Fruit fly (Drosophila melanogaster) whole organism, embryonic: ENCODE data around the gene Ca-Ma2d.

Source experiments
- Antp ChIP-seq: fragments of 200-800 bp; sonication (Bioruptor generic); optimal IDR thresholded peaks from 3 replicates; lab custom pipeline; 2016; ENCODE audit warnings: missing biosample characterization, missing genetic modification characterization
- CG10979 ChIP-seq: fragments of 200-800 bp; sonication (Bioruptor generic); optimal IDR thresholded peaks from 2 replicates; lab custom pipeline; 2018; ENCODE audit warnings: missing biosample characterization, mild to moderate bottlenecking, missing genetic modification characterization, moderate library complexity
- CG11085 ChIP-seq: fragments of 200-800 bp; sonication (Bioruptor generic); IDR thresholded peaks from 2 replicates; pipeline ENCODE4 v1.3.6; 2022; ENCODE audit warnings: missing biosample characterization, missing genetic modification characterization
- CG14441 ChIP-seq: fragments of 200-800 bp; sonication (Bioruptor generic); IDR thresholded peaks from 2 replicates; pipeline ENCODE4 v1.3.6; 2022; ENCODE audit warnings: missing biosample characterization, missing genetic modification characterization
- CG15269 ChIP-seq: fragments of 200-800 bp; sonication (Bioruptor generic); optimal IDR thresholded peaks from 2 replicates; lab custom pipeline; 2018; ENCODE audit warnings: missing biosample characterization, mild to moderate bottlenecking, missing genetic modification characterization, moderate library complexity
- CG16815 ChIP-seq: fragments of 200-800 bp; sonication (Bioruptor generic); optimal IDR thresholded peaks from 3 replicates; lab custom pipeline; 2017; ENCODE audit warnings: missing biosample characterization, mild to moderate bottlenecking, missing genetic modification characterization
- CG17568 ChIP-seq: fragments of 200-800 bp; sonication (Bioruptor generic); optimal IDR thresholded peaks from 2 replicates; lab custom pipeline; 2018; ENCODE audit warnings: missing biosample characterization, mild to moderate bottlenecking, missing genetic modification characterization, moderate library complexity
- CG17802 ChIP-seq: fragments of 200-800 bp; sonication (Bioruptor generic); optimal IDR thresholded peaks from 2 replicates; lab custom pipeline; 2018; ENCODE audit warnings: missing biosample characterization, mild to moderate bottlenecking, missing genetic modification characterization, moderate library complexity
- CG18262 ChIP-seq: fragments of 200-800 bp; optimal IDR thresholded peaks from 3 replicates; lab custom pipeline; 2019; ENCODE audit warnings: missing biosample characterization, mild to moderate bottlenecking, missing genetic modification characterization, moderate library complexity
- CG18476 ChIP-seq: fragments of 200-800 bp; sonication (Bioruptor generic); optimal IDR thresholded peaks from 2 replicates; lab custom pipeline; 2016; ENCODE audit warnings: missing biosample characterization, mild to moderate bottlenecking, missing genetic modification characterization
- CG2199 ChIP-seq: fragments of 200-800 bp; sonication (Bioruptor generic); IDR thresholded peaks from 3 replicates; pipeline ENCODE4 v1.3.6; 2022; ENCODE audit warnings: missing biosample characterization, missing genetic modification characterization
- CG30403 ChIP-seq: fragments of 200-800 bp; sonication (Bioruptor generic); optimal IDR thresholded peaks from 3 replicates; lab custom pipeline; 2016; ENCODE audit warnings: missing biosample characterization, missing genetic modification characterization
- CG34224 ChIP-seq: fragments of 200-800 bp; sonication (Bioruptor generic); IDR thresholded peaks from 3 replicates; pipeline ENCODE4 v1.3.6; 2022; ENCODE audit warnings: missing biosample characterization, missing genetic modification characterization; ENCODE audit not compliant: partially characterized antibody
- CG3838 ChIP-seq: fragments of 200-800 bp; sonication (Bioruptor generic); optimal IDR thresholded peaks from 3 replicates; lab custom pipeline; 2016; ENCODE audit warnings: missing biosample characterization, missing genetic modification characterization
- CG4282 ChIP-seq: fragments of 200-800 bp; sonication (Bioruptor generic); optimal IDR thresholded peaks from 2 replicates; lab custom pipeline; 2016; ENCODE audit warnings: missing biosample characterization, missing genetic modification characterization
- CG6175 ChIP-seq: fragments of 200-800 bp; sonication (Bioruptor generic); IDR thresholded peaks from 3 replicates; pipeline ENCODE4 v1.3.6; 2022; ENCODE audit warnings: missing biosample characterization, missing genetic modification characterization
- CG6254 ChIP-seq: fragments of 200-800 bp; sonication (Bioruptor generic); optimal IDR thresholded peaks from 3 replicates; lab custom pipeline; 2017; ENCODE audit warnings: mild to moderate bottlenecking, missing biosample characterization, missing genetic modification reagents, missing genetic modification characterization
- CG9797 ChIP-seq: fragments of 200-800 bp; sonication (Bioruptor generic); optimal IDR thresholded peaks from 3 replicates; lab custom pipeline; 2018; ENCODE audit warnings: missing biosample characterization, mild to moderate bottlenecking, missing genetic modification characterization
- Camta ChIP-seq: fragments of 200-800 bp; sonication (Bioruptor generic); optimal IDR thresholded peaks from 2 replicates; lab custom pipeline; 2016; ENCODE audit warnings: missing biosample characterization, missing genetic modification characterization
- D19A ChIP-seq: fragments of 200-800 bp; optimal IDR thresholded peaks from 3 replicates; lab custom pipeline; 2019; ENCODE audit warnings: missing biosample characterization, mild to moderate bottlenecking, missing genetic modification characterization, moderate library complexity
- Deaf1 ChIP-seq: fragments of 200-800 bp; optimal IDR thresholded peaks from 3 replicates; lab custom pipeline; 2019; ENCODE audit warnings: missing biosample characterization, mild to moderate bottlenecking, missing genetic modification characterization, moderate library complexity
- Dek ChIP-seq: fragments of 200-800 bp; sonication (Bioruptor generic); optimal IDR thresholded peaks from 3 replicates; lab custom pipeline; 2019; ENCODE audit warnings: missing biosample characterization, mild to moderate bottlenecking, missing genetic modification characterization, moderate library complexity
- Dfd ChIP-seq, 2 experiments: fragments of >200 bp; optimal IDR thresholded peaks; 2 replicates each; lab custom pipeline; 2017; ENCODE audit warnings: missing biosample characterization in 2 of 2, missing genetic modification characterization in 2 of 2
- HmgD ChIP-seq: fragments of 200-800 bp; sonication (Bioruptor generic); optimal IDR thresholded peaks from 3 replicates; lab custom pipeline; 2016; ENCODE audit warnings: missing biosample characterization, missing genetic modification characterization
- Rx ChIP-seq: fragments of 200-800 bp; sonication (Bioruptor generic); IDR thresholded peaks from 2 replicates; pipeline ENCODE4 v1.3.6; 2022; ENCODE audit warnings: missing biosample characterization, missing genetic modification characterization
- Taf1 ChIP-seq: fragments of 200-800 bp; sonication (Bioruptor generic); IDR thresholded peaks from 2 replicates; pipeline ENCODE4 v1.3.6; 2022; ENCODE audit warnings: missing biosample characterization, missing genetic modification characterization
- cad ChIP-seq: fragments of >200 bp; optimal IDR thresholded peaks from 2 replicates; lab custom pipeline; 2017; ENCODE audit warnings: missing biosample characterization, missing genetic modification characterization
- crp ChIP-seq, 2 experiments: fragments of 200-800 bp; sonication (Bioruptor generic); optimal IDR thresholded peaks; 2 replicates in 1 of 2; 3 replicates in 1 of 2; lab custom pipeline; 2017; ENCODE audit warnings: missing biosample characterization in 2 of 2, missing genetic modification characterization in 2 of 2, mild to moderate bottlenecking in 1 of 2, moderate library complexity in 1 of 2
- dm ChIP-seq: fragments of 200-800 bp; sonication (Bioruptor generic); optimal IDR thresholded peaks from 3 replicates; lab custom pipeline; 2016; ENCODE audit warnings: missing biosample characterization, missing genetic modification characterization
- ewg ChIP-seq: fragments of 200-800 bp; sonication (Bioruptor generic); optimal IDR thresholded peaks from 3 replicates; lab custom pipeline; 2017; ENCODE audit warnings: mild to moderate bottlenecking, missing biosample characterization, missing genetic modification reagents, missing genetic modification characterization
- eyg ChIP-seq: fragments of 200-800 bp; sonication (Bioruptor generic); optimal IDR thresholded peaks from 3 replicates; lab custom pipeline; 2016; ENCODE audit warnings: missing biosample characterization, missing genetic modification characterization
- gcm ChIP-seq: fragments of 200-800 bp; sonication (Bioruptor generic); optimal IDR thresholded peaks from 2 replicates; lab custom pipeline; 2019; ENCODE audit warnings: missing biosample characterization, mild to moderate bottlenecking, missing genetic modification characterization, moderate library complexity
- gro ChIP-seq: fragments of 200-800 bp; sonication (Bioruptor generic); optimal IDR thresholded peaks from 2 replicates; lab custom pipeline; 2016; ENCODE audit warnings: missing biosample characterization, missing genetic modification characterization
- gt ChIP-seq: fragments of 200-800 bp; sonication (Bioruptor generic); IDR thresholded peaks from 2 replicates; pipeline ENCODE4 v1.3.6; 2022; ENCODE audit warnings: missing biosample characterization, missing genetic modification characterization
- knrl ChIP-seq: fragments of 200-800 bp; sonication (Bioruptor generic); IDR thresholded peaks from 3 replicates; pipeline ENCODE4 v1.3.6; 2022; ENCODE audit warnings: missing biosample characterization, missing genetic modification characterization; ENCODE audit not compliant: partially characterized antibody
- lab ChIP-seq: fragments of 200-800 bp; sonication (Bioruptor generic); optimal IDR thresholded peaks from 3 replicates; lab custom pipeline; 2017; ENCODE audit warnings: missing biosample characterization, missing genetic modification characterization, mild to moderate bottlenecking, moderate library complexity, missing genetic modification reagents
- maf-S ChIP-seq: fragments of 200-800 bp; sonication (Bioruptor generic); optimal IDR thresholded peaks from 2 replicates; lab custom pipeline; 2016; ENCODE audit warnings: missing biosample characterization, missing genetic modification characterization
- otp ChIP-seq: fragments of 200-800 bp; sonication (Bioruptor generic); IDR thresholded peaks from 3 replicates; pipeline ENCODE4, ENCODE4 v1.3.6; 2022; ENCODE audit warnings: missing biosample characterization, missing genetic modification characterization
- peb ChIP-seq: fragments of 200-800 bp; sonication (Bioruptor generic); IDR thresholded peaks from 2 replicates; pipeline ENCODE4 v1.3.6; 2022; ENCODE audit warnings: missing biosample characterization, missing genetic modification characterization
- psq ChIP-seq: fragments of 200-800 bp; sonication (Bioruptor generic); optimal IDR thresholded peaks from 2 replicates; lab custom pipeline; 2017; ENCODE audit warnings: missing biosample characterization, missing genetic modification characterization
- row ChIP-seq: fragments of 200-800 bp; sonication (Bioruptor generic); IDR thresholded peaks from 3 replicates; pipeline ENCODE4 v1.3.6; 2022; ENCODE audit warnings: missing biosample characterization, missing genetic modification characterization
- salm ChIP-seq: fragments of 200-800 bp; sonication (Bioruptor generic); optimal IDR thresholded peaks from 2 replicates; lab custom pipeline; 2018; ENCODE audit warnings: missing biosample characterization, mild to moderate bottlenecking, missing genetic modification characterization
- sd ChIP-seq: fragments of 200-800 bp; sonication (Bioruptor generic); optimal IDR thresholded peaks from 3 replicates; lab custom pipeline; 2018; ENCODE audit warnings: missing biosample characterization, mild to moderate bottlenecking, missing genetic modification characterization, moderate library complexity
- sima ChIP-seq: fragments of 200-800 bp; sonication (Bioruptor generic); optimal IDR thresholded peaks from 2 replicates; lab custom pipeline; 2016; ENCODE audit warnings: missing biosample characterization, missing genetic modification characterization
- sisA ChIP-seq: fragments of 200-800 bp; sonication (Bioruptor generic); IDR thresholded peaks from 2 replicates; pipeline ENCODE4 v1.3.6; 2022; ENCODE audit warnings: missing biosample characterization, missing genetic modification characterization
- sr ChIP-seq: fragments of 200-800 bp; sonication (Bioruptor generic); IDR thresholded peaks from 3 replicates; pipeline ENCODE4 v1.3.6; 2022; ENCODE audit warnings: missing biosample characterization, missing genetic modification characterization
- ssp ChIP-seq: fragments of 200-800 bp; sonication (Bioruptor generic); IDR thresholded peaks from 2 replicates; pipeline ENCODE4 v1.3.6; 2022; ENCODE audit warnings: missing biosample characterization, missing genetic modification characterization
- twi ChIP-seq: fragments of 200-800 bp; optimal IDR thresholded peaks from 2 replicates; lab custom pipeline; 2019; ENCODE audit warnings: missing biosample characterization, mild to moderate bottlenecking, missing genetic modification characterization, moderate library complexity
- wdn ChIP-seq: fragments of 200-800 bp; sonication (Bioruptor generic); IDR thresholded peaks from 2 replicates; pipeline ENCODE4 v1.3.6; 2022; ENCODE audit warnings: missing biosample characterization, missing genetic modification characterization
- z ChIP-seq: fragments of 200-800 bp; sonication (Bioruptor generic); IDR thresholded peaks from 3 replicates; pipeline ENCODE4 v1.3.6; 2022; ENCODE audit warnings: missing biosample characterization, missing genetic modification characterization
- zf30C ChIP-seq: fragments of 200-800 bp; sonication (Bioruptor generic); optimal IDR thresholded peaks from 3 replicates; lab custom pipeline; 2018; ENCODE audit warnings: missing biosample characterization, mild to moderate bottlenecking, missing genetic modification characterization

Ca-Ma2d gene

DNA sequence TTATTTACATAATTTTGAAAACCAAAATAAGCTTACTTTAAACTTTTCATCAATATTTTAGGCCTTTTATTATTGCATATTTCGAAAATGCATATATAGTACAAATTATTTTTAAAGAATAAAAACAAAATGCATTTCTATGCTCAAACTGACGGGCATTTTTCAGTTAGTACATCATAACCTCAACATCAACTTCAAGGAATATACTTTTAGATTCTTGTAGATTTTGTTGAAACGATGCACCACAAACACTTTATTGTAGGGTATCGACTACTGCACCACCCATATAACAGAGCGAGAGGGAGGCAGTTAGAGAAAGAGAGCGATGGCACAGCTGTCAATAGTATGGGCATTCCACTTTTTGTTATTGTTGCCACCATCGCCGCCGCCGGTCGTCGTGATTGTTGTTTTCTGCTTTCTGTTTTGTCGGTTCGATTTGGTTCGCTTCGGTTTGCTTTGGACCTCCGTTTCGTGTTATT lies 48.5 kb downstream of the Ca-Ma2d start (continued):
- TF ChIP-seq lab (GFP tag; lab: Kevin White, UChicago) (peak; percentile 84), gro (peak; percentile 20), sisA (GFP tag; lab: Robert Waterston, UW) (peak; percentile 80), CG18476 (peak; percentile 79), twi (peak; percentile 92), peb (peak; percentile 80), gcm (GFP tag; lab: Kevin White, UChicago) (peak; percentile 95), CG2199 (GFP tag; lab: Robert Waterston, UW) (peak; percentile 90), row (GFP tag; lab: Robert Waterston, UW) (peak; percentile 85), CG17802 (tag; lab: Kevin White, UChicago) (peak; percentile 74), Dek (tag; lab: Kevin White, UChicago) (peak; percentile 83), sd (peak; percentile 73), CG16815 (peak; percentile 77), crp (GFP tag; optimal IDR thresholded peaks at IDR 0.05; lab: Kevin White, UChicago) (peak; percentile 49 to 81), Taf1 (0 out of 2 replicates have a peak, but pooled peaks have one; percentile 18), dm (GFP tag; lab: Kevin White, UChicago) (peak; percentile 52), CG6254 (GFP tag; lab: Kevin White, UChicago) (peak; percentile 87), CG34224 (GFP tag; lab: Robert Waterston, UW) (peak; percentile 12; the same call in 1 of the 3 replicates), CG14441 (peak; percentile 72), maf-S (peak; percentile 78), sr (GFP tag; lab: Robert Waterston, UW) (0 out of 3 replicates have a peak, but pooled peaks have one; percentile 6), z (no peak), CG10979 (tag; lab: Kevin White, UChicago) (peak; percentile 95), CG3838 (GFP tag; lab: Kevin White, UChicago) (peak; percentile 76), salm (tag; lab: Kevin White, UChicago) (peak; percentile 92), ssp (peak; percentile 44; the same call in 1 of the 2 replicates), CG15269 (tag; lab: Kevin White, UChicago) (peak; percentile 94), HmgD (GFP tag; lab: Kevin White, UChicago) (no peak), Camta (GFP tag; lab: Kevin White, UChicago) (peak; percentile 94), sima (GFP tag; lab: Kevin White, UChicago) (peak; percentile 51), Deaf1 (peak; percentile 65), gt (GFP tag; lab: Robert Waterston, UW) (0 out of 2 replicates have a peak, but pooled peaks have one; percentile 46), CG11085 (GFP tag; lab: Robert Waterston, UW) (no peak), wdn (GFP tag; lab: Robert Waterston, UW) (no peak), knrl (GFP tag; lab: Robert Waterston, UW) (no peak), CG30403 (peak; percentile 96), Antp (GFP tag; lab: Kevin White, UChicago) (peak; percentile 87), CG9797 (GFP tag; lab: Kevin White, UChicago) (peak; percentile 10), D19A (tag; lab: Kevin White, UChicago) (peak; percentile 96), Dfd (GFP tag; optimal IDR thresholded peaks at IDR 0.05; lab: Kevin White, UChicago) (no peak), CG4282 (GFP tag; lab: Kevin White, UChicago) (peak; percentile 30), psq (GFP tag; lab: Kevin White, UChicago) (peak; percentile 81), cad (GFP tag; lab: Kevin White, UChicago) (peak; percentile 74), ewg (peak; percentile 90), CG17568 (GFP tag; lab: Kevin White, UChicago) (peak; percentile 79), CG6175 (no peak), otp (GFP tag; lab: Robert Waterston, UW) (0 out of 3 replicates have a peak, but pooled peaks have one; percentile 49), Rx (GFP tag; lab: Robert Waterston, UW) (peak; percentile 56), eyg (peak; percentile 68), zf30C (GFP tag; lab: Kevin White, UChicago) (no peak), CG18262 (tag; lab: Kevin White, UChicago) (peak; percentile 97)
